Worm (Caenorhabditis elegans): ENCODE measurements around the gene C46A5.1.
A peak's percentile ranks its signal among the peaks of the same experiment; 100 is the strongest.

Gene C46A5.1

DNA sequence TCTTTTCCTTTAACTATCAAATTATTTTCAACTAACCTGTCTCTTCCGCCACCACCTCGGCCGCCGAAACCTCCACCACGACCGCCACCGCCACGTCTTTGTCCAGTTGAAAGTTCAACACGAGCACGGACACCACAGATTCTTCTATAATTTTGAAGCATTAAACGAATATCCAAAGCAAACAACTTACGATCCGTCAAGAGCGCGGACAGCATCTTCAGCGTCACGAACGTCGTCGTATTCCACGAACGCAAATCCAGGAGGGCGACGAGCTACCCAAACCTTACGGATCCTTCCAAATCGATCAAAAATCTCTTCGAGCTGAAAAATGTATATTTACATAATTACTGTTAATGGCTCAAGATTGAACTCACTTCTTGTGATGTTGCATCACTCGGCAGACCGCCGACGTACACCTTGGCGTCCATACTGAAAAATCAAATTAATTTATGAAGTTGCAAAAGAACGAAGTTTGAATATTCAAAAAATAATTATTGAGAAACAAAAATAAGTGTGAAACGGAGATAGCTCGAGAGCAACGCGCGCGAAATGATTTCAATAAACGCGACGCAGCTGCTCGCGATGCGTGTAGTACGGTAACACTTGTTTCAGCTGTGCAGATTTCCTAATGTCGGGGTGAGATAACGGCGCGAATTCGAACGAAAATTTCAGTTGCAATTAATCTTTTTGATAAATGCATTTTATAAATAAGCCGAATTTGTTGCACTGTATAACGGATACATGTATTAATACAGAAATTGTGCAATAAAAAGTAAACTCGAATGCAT is 27.3 kb downstream of the C46A5.1 start, which contains the start of gene rsp-6 (continued):
- peak; percentile 12 for TF ChIP-seq pqm-1 (tag; optimal IDR thresholded peaks at IDR 0.05)
- peak; percentile 56; the same call in 1 of the 2 replicates for TF ChIP-seq ceh-44 (GFP tag; IDR thresholded peaks at IDR 0.05)
- peak; percentile 58; the same call in 1 of the 2 replicates for TF ChIP-seq vab-7 (GFP tag; IDR thresholded peaks at IDR 0.05)
- no peak for TF ChIP-seq ceh-62 (tag; optimal IDR thresholded peaks at IDR 0.05)
- peak in 1 of 2 experiments; percentile 75 for TF ChIP-seq hif-1 (tag; optimal IDR thresholded peaks at IDR 0.05)
- peak; percentile 99 for TF ChIP-seq D1046.2 (GFP tag; IDR thresholded peaks at IDR 0.05)
- no peak for TF ChIP-seq lin-39 (tag; optimal IDR thresholded peaks at IDR 0.05)
- TF ChIP-seq lin-13 (GFP tag; optimal IDR thresholded peaks at IDR 0.05) = peak; percentile 75
- no peak for TF ChIP-seq F49E8.2 (tag; optimal IDR thresholded peaks at IDR 0.05; ENCODE audit: borderline replicate concordance)
- no peak for TF ChIP-seq daf-19 (GFP tag; conservative IDR thresholded peaks at IDR 0.05)
- peak; percentile 81 for TF ChIP-seq T20F7.1 (GFP tag; optimal IDR thresholded peaks at IDR 0.05)
- no peak for TF ChIP-seq unc-39 (tag; optimal IDR thresholded peaks at IDR 0.05)
- peak in 1 of 2 experiments; percentile 59 for TF ChIP-seq mdl-1 (tag; optimal IDR thresholded peaks at IDR 0.05)
- 0 out of 2 replicates have a peak, but pooled peaks have one; percentile 51 for TF ChIP-seq Y105C5A.15 (GFP tag; IDR thresholded peaks at IDR 0.05)
- no peak for TF ChIP-seq spr-1 (tag; optimal IDR thresholded peaks at IDR 0.05)
- TF ChIP-seq nhr-111 (GFP tag; optimal IDR thresholded peaks at IDR 0.05) = no peak
- peak; percentile 91 for TF ChIP-seq mep-1 (tag; optimal IDR thresholded peaks at IDR 0.05)
- TF ChIP-seq mxl-2 (GFP tag; conservative IDR thresholded peaks at IDR 0.05) = no peak
- peak; percentile 16 for TF ChIP-seq zfp-2 (tag; optimal IDR thresholded peaks at IDR 0.05)
- TF ChIP-seq nhr-6 (tag; optimal IDR thresholded peaks at IDR 0.05) = peak; percentile 81
- TF ChIP-seq ctbp-1 (GFP tag; IDR thresholded peaks at IDR 0.05) = peak; percentile 41; the same call in 1 of the 2 replicates
- peak; percentile 78 for TF ChIP-seq nhr-77 (tag; optimal IDR thresholded peaks at IDR 0.05)
- no peak for TF ChIP-seq F26F4.8 (GFP tag; conservative IDR thresholded peaks at IDR 0.05)
- no peak for TF ChIP-seq R02D3.7 (tag; optimal IDR thresholded peaks at IDR 0.05)
- TF ChIP-seq nhr-11 (tag; optimal IDR thresholded peaks at IDR 0.05) = peak; percentile 78
- TF ChIP-seq snpc-1.2 (GFP tag; IDR thresholded peaks at IDR 0.05) = 0 out of 2 replicates have a peak, but pooled peaks have one; percentile 14
- 0 out of 2 replicates have a peak, but pooled peaks have one; percentile 11 for TF ChIP-seq zip-11 (GFP tag; IDR thresholded peaks at IDR 0.05)
- TF ChIP-seq dmd-6 (GFP tag; IDR thresholded peaks at IDR 0.05) = peak; percentile 26; the same call in 1 of the 2 replicates
- peak; percentile 69 for TF ChIP-seq T26A8.4 (GFP tag; IDR thresholded peaks at IDR 0.05)
- peak; percentile 90 for TF ChIP-seq mes-2 (tag; optimal IDR thresholded peaks at IDR 0.05; ENCODE audit: poor library complexity, severe bottlenecking)
- peak; percentile 72 for TF ChIP-seq madf-9 (GFP tag; conservative IDR thresholded peaks at IDR 0.05)
- 0 out of 2 replicates have a peak, but pooled peaks have one; percentile 33 for TF ChIP-seq zfp-3 (GFP tag; conservative IDR thresholded peaks at IDR 0.05)
- peak; percentile 97 to 99 for TF ChIP-seq lsy-2 (tag; optimal IDR thresholded peaks at IDR 0.05)
- peak; percentile 33 for TF ChIP-seq F37D6.2 (tag; optimal IDR thresholded peaks at IDR 0.05)
- TF ChIP-seq ztf-11 (tag; optimal IDR thresholded peaks at IDR 0.05) = no peak
- peak; percentile 84 for TF ChIP-seq hlh-30 (tag; optimal IDR thresholded peaks at IDR 0.05; ENCODE audit: insufficient read depth)
- TF ChIP-seq mdt-29 (GFP tag; IDR thresholded peaks at IDR 0.05) = no peak
- no peak for TF ChIP-seq dmd-9 (GFP tag; IDR thresholded peaks at IDR 0.05)
- TF ChIP-seq lin-15B (tag; optimal IDR thresholded peaks at IDR 0.05) = peak; percentile 51
- TF ChIP-seq lin-38 (GFP tag; IDR thresholded peaks at IDR 0.05) = peak; percentile 86
- TF ChIP-seq nhr-42 (GFP tag; IDR thresholded peaks at IDR 0.05) = no peak
- TF ChIP-seq Y5F2A.4 (GFP tag; optimal IDR thresholded peaks at IDR 0.05) = no peak
- TF ChIP-seq aha-1 (tag) = peak; percentile 96
- TF ChIP-seq Y48G9A.11 (GFP tag; IDR thresholded peaks at IDR 0.05) = peak; percentile 18; the same call in 1 of the 2 replicates
- TF ChIP-seq spr-3 (GFP tag; optimal IDR thresholded peaks at IDR 0.05) = no peak
- peak in 1 of 2 experiments; percentile 1 for TF ChIP-seq daf-16 (GFP tag; optimal IDR thresholded peaks at IDR 0.05)
- peak; percentile 77 for TF ChIP-seq daf-16 (tag; optimal IDR thresholded peaks at IDR 0.05)
- peak; percentile 61 for TF ChIP-seq pha-4 (GFP tag; IDR thresholded peaks at IDR 0.05)
- peak; percentile 43 for TF ChIP-seq pha-4 (tag; optimal IDR thresholded peaks at IDR 0.05)
